Worm (Caenorhabditis elegans) whole organism, L1 larva: ENCODE data around the gene pri-1.

Experiments used
- C16A3.4 ChIP-seq: fragments of 150-350 bp; optimal IDR thresholded peaks from 2 replicates; lab custom pipeline; 2014; ENCODE audit warnings: missing biosample characterization, missing genetic modification characterization
- F16B12.6 ChIP-seq: fragments of 150-350 bp; optimal IDR thresholded peaks from 2 replicates; lab custom pipeline; 2014; ENCODE audit warnings: missing biosample characterization, missing genetic modification characterization
- Y116A8C.19 ChIP-seq: sonication (generic microtip); optimal IDR thresholded peaks from 2 replicates; lab custom pipeline; 2016; ENCODE audit warnings: missing compliant biosample characterization, missing genetic modification characterization, borderline replicate concordance
- aha-1 ChIP-seq: fragments of 150-350 bp; optimal IDR thresholded peaks from 2 replicates; lab custom pipeline; 2014; ENCODE audit warnings: missing biosample characterization, missing genetic modification characterization
- alr-1 ChIP-seq: fragments of 200-800 bp; sonication (Bioruptor generic); optimal IDR thresholded peaks from 2 replicates; lab custom pipeline; 2018; ENCODE audit warnings: borderline replicate concordance, mild to moderate bottlenecking, missing genetic modification characterization, missing compliant biosample characterization
- aly-2 ChIP-seq: fragments of 150-350 bp; optimal IDR thresholded peaks from 2 replicates; lab custom pipeline; 2014; ENCODE audit warnings: missing biosample characterization, missing genetic modification characterization
- blmp-1 ChIP-seq: fragments of 150-350 bp; optimal IDR thresholded peaks from 2 replicates; lab custom pipeline; 2014; ENCODE audit warnings: missing biosample characterization, missing genetic modification characterization
- ceh-88 ChIP-seq: fragments of 200-800 bp; sonication (Bioruptor generic); IDR thresholded peaks from 2 replicates; pipeline ENCODE4 v1.3.6; 2022; ENCODE audit warnings: missing genetic modification characterization, missing compliant biosample characterization
- ces-1 ChIP-seq: fragments of 150-350 bp; optimal IDR thresholded peaks from 2 replicates; lab custom pipeline; 2014; ENCODE audit warnings: missing biosample characterization, missing genetic modification reagents, missing genetic modification characterization
- dpl-1 ChIP-seq, 3 experiments: fragments of 150-350 bp in 2 of 3; sonication (generic microtip) in 1 of 3; optimal IDR thresholded peaks; 2 replicates each; lab custom pipeline; 2014 to 2017; ENCODE audit warnings: missing biosample characterization in 3 of 3, missing genetic modification characterization in 3 of 3, missing genetic modification reagents in 3 of 3
- dsc-1 ChIP-seq: sonication (generic microtip); optimal IDR thresholded peaks from 2 replicates; lab custom pipeline; 2016; ENCODE audit warnings: mild to moderate bottlenecking, missing genetic modification characterization, missing compliant biosample characterization
- efl-3 ChIP-seq: fragments of 200-800 bp; sonication (Bioruptor generic); optimal IDR thresholded peaks from 2 replicates; lab custom pipeline; 2018; ENCODE audit warnings: mild to moderate bottlenecking, missing genetic modification characterization, missing compliant biosample characterization
- egl-13 ChIP-seq: sonication (generic microtip); optimal IDR thresholded peaks from 2 replicates; lab custom pipeline; 2016; ENCODE audit warnings: missing genotype, missing genetic modification reagents, missing genetic modification characterization, missing compliant biosample characterization
- elt-2 ChIP-seq: sonication (generic microtip); optimal IDR thresholded peaks from 2 replicates; lab custom pipeline; 2016; ENCODE audit warnings: missing genetic modification characterization, mild to moderate bottlenecking, inconsistent platforms, missing compliant biosample characterization, missing genetic modification reagents
- elt-3 ChIP-seq, 6 experiments: fragments of 150-350 bp in 1 of 6; sonication (generic microtip); optimal IDR thresholded peaks; 2 replicates each; lab custom pipeline; 2017 to 2018; ENCODE audit warnings: missing biosample characterization in 6 of 6, missing genetic modification characterization in 6 of 6, inconsistent platforms in 1 of 6
- fkh-10 ChIP-seq: sonication (generic microtip); optimal IDR thresholded peaks from 2 replicates; lab custom pipeline; 2017; ENCODE audit warnings: missing biosample characterization, missing genetic modification reagents, missing genetic modification characterization
- fkh-4 ChIP-seq: sonication (generic microtip); optimal IDR thresholded peaks from 2 replicates; lab custom pipeline; 2016; ENCODE audit warnings: missing compliant biosample characterization, missing genetic modification characterization, borderline replicate concordance
- fkh-8 ChIP-seq: sonication (generic microtip); optimal IDR thresholded peaks from 2 replicates; lab custom pipeline; 2016; ENCODE audit warnings: mild to moderate bottlenecking, missing genetic modification characterization, missing compliant biosample characterization
- fos-1 ChIP-seq: fragments of 150-350 bp; optimal IDR thresholded peaks from 2 replicates; lab custom pipeline; 2014; ENCODE audit warnings: missing biosample characterization, missing genetic modification characterization
- grh-1 ChIP-seq: fragments of 200-800 bp; sonication (Bioruptor generic); IDR thresholded peaks from 2 replicates; pipeline ENCODE4 v1.3.6; 2022; ENCODE audit warnings: missing genetic modification reagents, missing genetic modification characterization, missing compliant biosample characterization
- hlh-17 ChIP-seq: fragments of 200-800 bp; sonication (Bioruptor generic); optimal IDR thresholded peaks from 2 replicates; lab custom pipeline; 2018; ENCODE audit warnings: missing genetic modification characterization, mild to moderate bottlenecking, missing compliant biosample characterization, moderate library complexity, borderline replicate concordance
- hlh-4 ChIP-seq: sonication (generic microtip); optimal IDR thresholded peaks from 2 replicates; lab custom pipeline; 2016; ENCODE audit warnings: mild to moderate bottlenecking, missing genetic modification characterization, missing compliant biosample characterization
- irx-1 ChIP-seq: sonication (generic microtip); optimal IDR thresholded peaks from 2 replicates; lab custom pipeline; 2016; ENCODE audit warnings: missing genetic modification characterization, missing compliant biosample characterization
- lin-13 ChIP-seq: fragments of 150-350 bp; optimal IDR thresholded peaks from 2 replicates; lab custom pipeline; 2014; ENCODE audit warnings: missing biosample characterization, missing genetic modification reagents, missing genetic modification characterization
- lin-14 ChIP-seq: fragments of 200-800 bp; sonication (Bioruptor generic); optimal IDR thresholded peaks from 2 replicates; lab custom pipeline; 2018; ENCODE audit warnings: mild to moderate bottlenecking, missing genetic modification characterization, moderate library complexity, missing compliant biosample characterization
- lin-15B ChIP-seq: fragments of 150-350 bp; sonication (generic microtip); optimal IDR thresholded peaks from 3 replicates; lab custom pipeline; 2014; ENCODE audit warnings: missing biosample characterization, missing genetic modification characterization
- lin-39 ChIP-seq: fragments of 150-350 bp; optimal IDR thresholded peaks from 2 replicates; lab custom pipeline; 2014; ENCODE audit warnings: missing biosample characterization, missing genetic modification reagents, missing genetic modification characterization
- lir-3 ChIP-seq: sonication (generic microtip); optimal IDR thresholded peaks from 2 replicates; lab custom pipeline; 2016; ENCODE audit warnings: mild to moderate bottlenecking, missing genetic modification characterization, moderate library complexity, missing compliant biosample characterization; ENCODE audit not compliant: poor library complexity
- lsy-2 ChIP-seq, 2 experiments: fragments of 150-350 bp; optimal IDR thresholded peaks; 2 replicates each; lab custom pipeline; 2014; ENCODE audit warnings: missing biosample characterization in 2 of 2, missing genetic modification characterization in 2 of 2
- mab-9 ChIP-seq: fragments of 200-800 bp; sonication (Bioruptor generic); IDR thresholded peaks from 2 replicates; pipeline ENCODE4 v1.3.6; 2022; ENCODE audit warnings: missing genetic modification reagents, missing genetic modification characterization, missing compliant biosample characterization
- nhr-12 ChIP-seq: sonication (generic microtip); optimal IDR thresholded peaks from 2 replicates; lab custom pipeline; 2017; ENCODE audit warnings: missing biosample characterization, missing genetic modification characterization
- nhr-20 ChIP-seq: sonication (generic microtip); optimal IDR thresholded peaks from 2 replicates; lab custom pipeline; 2016; ENCODE audit warnings: mild to moderate bottlenecking, missing genetic modification characterization, missing compliant biosample characterization
- nhr-71 ChIP-seq: sonication (generic microtip); optimal IDR thresholded peaks from 2 replicates; lab custom pipeline; 2016; ENCODE audit warnings: mild to moderate bottlenecking, missing genetic modification characterization, moderate library complexity, missing compliant biosample characterization
- nhr-76 ChIP-seq: sonication (generic microtip); optimal IDR thresholded peaks from 2 replicates; lab custom pipeline; 2017; ENCODE audit warnings: missing biosample characterization, missing genetic modification characterization
- nhr-77 ChIP-seq: fragments of 150-350 bp; optimal IDR thresholded peaks from 2 replicates; lab custom pipeline; 2014; ENCODE audit warnings: missing biosample characterization, missing genetic modification characterization
- nhr-84 ChIP-seq: sonication (generic microtip); optimal IDR thresholded peaks from 2 replicates; lab custom pipeline; 2017; ENCODE audit warnings: missing biosample characterization, missing genetic modification characterization
- pag-3 ChIP-seq: sonication (generic microtip); optimal IDR thresholded peaks from 2 replicates; lab custom pipeline; 2017; ENCODE audit warnings: missing genetic modification characterization, mild to moderate bottlenecking, missing compliant biosample characterization, antibody characterized with exemption, borderline replicate concordance; ENCODE audit not compliant: insufficient read depth
- pax-3 ChIP-seq: fragments of 200-800 bp; sonication (Bioruptor generic); optimal IDR thresholded peaks from 2 replicates; lab custom pipeline; 2018; ENCODE audit warnings: mild to moderate bottlenecking, missing genetic modification characterization, moderate library complexity, missing compliant biosample characterization
- rnt-1 ChIP-seq: sonication (generic microtip); optimal IDR thresholded peaks from 2 replicates; lab custom pipeline; 2016; ENCODE audit warnings: mild to moderate bottlenecking, missing genetic modification characterization, moderate library complexity, missing compliant biosample characterization
- snu-23 ChIP-seq: sonication (generic microtip); optimal IDR thresholded peaks from 2 replicates; lab custom pipeline; 2016; ENCODE audit warnings: missing genetic modification characterization, missing compliant biosample characterization
- sox-4 ChIP-seq: sonication (generic microtip); optimal IDR thresholded peaks from 2 replicates; lab custom pipeline; 2016; ENCODE audit warnings: missing genetic modification characterization, missing compliant biosample characterization
- sup-37 ChIP-seq: fragments of 200-800 bp; sonication (Bioruptor generic); optimal IDR thresholded peaks from 2 replicates; lab custom pipeline; 2018; ENCODE audit warnings: mild to moderate bottlenecking, missing genetic modification characterization, missing compliant biosample characterization
- swsn-7 ChIP-seq: sonication (generic microtip); optimal IDR thresholded peaks from 2 replicates; lab custom pipeline; 2016; ENCODE audit warnings: missing genetic modification characterization, missing compliant biosample characterization
- xbp-1 ChIP-seq: sonication (generic microtip); optimal IDR thresholded peaks from 2 replicates; lab custom pipeline; 2016; ENCODE audit warnings: missing genetic modification characterization, missing compliant biosample characterization
- zag-1 ChIP-seq: fragments of 150-350 bp; optimal IDR thresholded peaks from 2 replicates; lab custom pipeline; 2014; ENCODE audit warnings: missing biosample characterization, missing genetic modification characterization
- zip-4 ChIP-seq: fragments of 200-800 bp; sonication (Bioruptor generic); optimal IDR thresholded peaks from 2 replicates; lab custom pipeline; 2018; ENCODE audit warnings: mild to moderate bottlenecking, missing genetic modification characterization, moderate library complexity, missing compliant biosample characterization
- ztf-4 ChIP-seq: fragments of 150-350 bp; optimal IDR thresholded peaks from 2 replicates; lab custom pipeline; 2014; ENCODE audit warnings: missing biosample characterization, missing genetic modification characterization

pri-1 gene

DNA sequence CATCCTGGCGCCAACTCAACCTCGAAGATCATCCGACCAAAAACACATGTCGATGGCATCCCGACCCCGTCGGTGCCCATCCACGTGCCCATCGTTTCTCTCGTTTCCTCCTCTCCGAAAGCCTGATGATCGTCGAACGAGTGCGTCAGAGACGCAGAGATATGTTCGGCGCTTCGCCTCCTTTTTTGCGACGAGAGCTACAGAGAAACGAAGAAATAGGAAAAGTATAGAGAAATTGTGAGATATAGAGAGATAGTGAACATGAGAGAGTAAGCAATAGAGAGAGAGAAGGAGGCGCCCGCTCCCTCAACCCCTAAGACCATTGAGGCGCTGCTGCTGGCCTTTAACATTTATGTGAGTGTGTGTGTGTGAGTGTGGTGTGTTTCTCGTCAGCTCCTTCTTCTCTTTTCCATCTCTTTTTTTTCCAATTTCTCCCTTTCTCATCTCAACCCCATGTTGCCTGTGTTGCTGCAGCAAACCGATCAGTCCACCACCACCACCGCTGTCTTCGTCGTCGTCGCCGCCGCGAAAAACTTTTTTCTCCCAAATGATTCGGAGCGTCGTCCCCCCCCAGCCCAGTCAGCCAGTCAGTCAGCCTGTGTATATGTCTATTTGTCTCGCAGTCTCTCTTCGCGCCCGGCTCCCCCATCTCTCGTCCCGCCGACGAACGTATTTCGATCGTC lies 5.1 kb upstream of the pri-1 start, which contains the start of gene hlh-11 (continued):
- TF ChIP-seq dpl-1 (GFP tag; optimal IDR thresholded peaks at IDR 0.05; lab: Kevin White, UChicago): peak; percentile 57 to 68 (median 67)
- TF ChIP-seq grh-1 (GFP tag; lab: Robert Waterston, UW): peak; percentile 28
- TF ChIP-seq ztf-4 (tag; lab: Kevin White, UChicago): peak; percentile 92
- TF ChIP-seq nhr-77 (tag; lab: Kevin White, UChicago): peak; percentile 92
- peak; percentile 72 for TF ChIP-seq irx-1 (tag; lab: Kevin White, UChicago)
- peak; percentile 57 for TF ChIP-seq pag-3 (tag; lab: Kevin White, UChicago)
- TF ChIP-seq egl-13: peak; percentile 51
- TF ChIP-seq fkh-10 (GFP tag; lab: Kevin White, UChicago): peak; percentile 19
- peak; percentile 99 for TF ChIP-seq lin-14
- TF ChIP-seq C16A3.4 (tag; lab: Kevin White, UChicago): peak; percentile 84
- peak; percentile 98 for TF ChIP-seq nhr-71
- peak; percentile 58 for TF ChIP-seq fos-1 (tag; lab: Kevin White, UChicago)
- TF ChIP-seq sup-37 (GFP tag; lab: Kevin White, UChicago): peak; percentile 59
- peak; percentile 28 for TF ChIP-seq mab-9 (GFP tag; lab: Robert Waterston, UW)
- no peak for TF ChIP-seq nhr-76
- TF ChIP-seq xbp-1: peak; percentile 77
- TF ChIP-seq fkh-8 (tag; lab: Kevin White, UChicago): peak; percentile 90
- peak; percentile 77 for TF ChIP-seq ceh-88 (GFP tag; lab: Robert Waterston, UW)
- TF ChIP-seq nhr-20 (tag; lab: Kevin White, UChicago): peak; percentile 96
- TF ChIP-seq ces-1 (GFP tag; lab: Kevin White, UChicago): no peak
- peak; percentile 38 for TF ChIP-seq lin-15B (tag; lab: Kevin White, UChicago)
- no peak for TF ChIP-seq alr-1 (tag; lab: Kevin White, UChicago)
- TF ChIP-seq rnt-1 (tag; lab: Kevin White, UChicago): peak; percentile 93
- TF ChIP-seq lsy-2 (tag; optimal IDR thresholded peaks at IDR 0.05; lab: Kevin White, UChicago): peak; percentile 82 to 93
- TF ChIP-seq zip-4: peak; percentile 44
- TF ChIP-seq pax-3 (tag; lab: Kevin White, UChicago): peak; percentile 55
- TF ChIP-seq nhr-84: no peak
- no peak for TF ChIP-seq Y116A8C.19 (tag; lab: Kevin White, UChicago)
- peak; percentile 95 for TF ChIP-seq dsc-1 (tag; lab: Kevin White, UChicago)
- no peak for TF ChIP-seq nhr-12 (tag; lab: Kevin White, UChicago)
- peak; percentile 81 for TF ChIP-seq lin-13
- peak; percentile 81 for TF ChIP-seq blmp-1 (tag; lab: Kevin White, UChicago)
- peak; percentile 72 for TF ChIP-seq fkh-4 (tag; lab: Kevin White, UChicago)
- TF ChIP-seq lin-39: peak; percentile 2
- no peak for TF ChIP-seq hlh-4 (tag; lab: Kevin White, UChicago)
- TF ChIP-seq lir-3: peak; percentile 90
- peak in 4 of 6 experiments; percentile 40 to 75 (median 55) for TF ChIP-seq elt-3 (tag; optimal IDR thresholded peaks at IDR 0.05; lab: Kevin White, UChicago)
- TF ChIP-seq swsn-7 (tag; lab: Kevin White, UChicago): peak; percentile 95
- peak; percentile 98 for TF ChIP-seq snu-23
- TF ChIP-seq hlh-17: no peak
- peak; percentile 87 for TF ChIP-seq zag-1 (tag; lab: Kevin White, UChicago)
- peak; percentile 41 for TF ChIP-seq aha-1
- TF ChIP-seq F16B12.6: peak; percentile 41
- no peak for TF ChIP-seq efl-3 (GFP tag; lab: Kevin White, UChicago)
- peak; percentile 65 for TF ChIP-seq elt-2 (tag; lab: Kevin White, UChicago)
- peak; percentile 33 for TF ChIP-seq aly-2
- TF ChIP-seq sox-4 (tag; lab: Kevin White, UChicago): peak; percentile 59
